Worm (Caenorhabditis elegans) whole organism, midembryonic: ENCODE data around the gene C03B1.5.

Experiments
- T22C8.4 ChIP-seq: fragments of 200-800 bp; sonication (Bioruptor generic); IDR thresholded peaks from 2 replicates; pipeline ENCODE4 v1.3.6; 2022; ENCODE audit warnings: missing genetic modification characterization, missing compliant biosample characterization
- cog-1 ChIP-seq: sonication (generic microtip); optimal IDR thresholded peaks from 2 replicates; lab custom pipeline; 2016; ENCODE audit warnings: missing genetic modification characterization, missing compliant biosample characterization
- flt-1 ChIP-seq: fragments of 200-800 bp; sonication (Bioruptor generic); IDR thresholded peaks from 2 replicates; pipeline ENCODE4 v1.3.6; 2022; ENCODE audit warnings: missing genetic modification characterization, missing compliant biosample characterization
- klf-2 ChIP-seq: fragments of 200-800 bp; sonication (Bioruptor generic); conservative IDR thresholded peaks from 2 replicates; pipeline ENCODE4 v1.3.6; 2022; ENCODE audit warnings: missing genetic modification reagents, missing genetic modification characterization, missing compliant biosample characterization
- med-1 ChIP-seq: sonication (generic microtip); optimal IDR thresholded peaks from 2 replicates; lab custom pipeline; 2017; ENCODE audit warnings: missing genetic modification characterization, mild to moderate bottlenecking, missing compliant biosample characterization, antibody characterized with exemption, missing genetic modification reagents; ENCODE audit not compliant: insufficient read depth

- TF ChIP-seq flt-1 (GFP tag; lab: Robert Waterston, UW) (no peak), T22C8.4 (no peak), klf-2 (GFP tag; lab: Robert Waterston, UW) (no peak), cog-1 (tag; lab: Kevin White, UChicago) (no peak), med-1 (no peak)
These were observed 16.9 kb upstream of the C03B1.5 start for ce11 chrX:6338446-6338845.
